Fruit fly (Drosophila melanogaster): ENCODE measurements around the gene eyg.

Gene eyg

dm6 chr3L:12501249-12501648, 33.4 kb upstream of the eyg start, which contains the start of the genes CG10638 and CG10681 (continued):
- peak; percentile 4 for TF ChIP-seq CG3995 (GFP tag; optimal IDR thresholded peaks at IDR 0.05)
- TF ChIP-seq CG10147 (GFP tag; optimal IDR thresholded peaks at IDR 0.05): peak; percentile 36
- no peak for TF ChIP-seq CG12071 (GFP tag; optimal IDR thresholded peaks at IDR 0.05)
- TF ChIP-seq cwo (GFP tag; optimal IDR thresholded peaks at IDR 0.05): no peak
- no peak for TF ChIP-seq CG7271 (tag; optimal IDR thresholded peaks at IDR 0.05)
- TF ChIP-seq CG12659 (GFP tag; optimal IDR thresholded peaks at IDR 0.05): peak; percentile 80
- no peak for TF ChIP-seq Mrtf (GFP tag; IDR thresholded peaks at IDR 0.05)
- TF ChIP-seq CoRest (tag; optimal IDR thresholded peaks at IDR 0.05): peak; percentile 61
- no peak for TF ChIP-seq br (optimal IDR thresholded peaks at IDR 0.05)
- peak; percentile 57 for TF ChIP-seq CG17829 (tag; optimal IDR thresholded peaks at IDR 0.05)
- peak; percentile 43 for TF ChIP-seq Spps (tag; optimal IDR thresholded peaks at IDR 0.05)
- TF ChIP-seq CG12155 (GFP tag; optimal IDR thresholded peaks at IDR 0.05): peak; percentile 70
- peak; percentile 22 to 51 for TF ChIP-seq Pdp1 (GFP tag; optimal IDR thresholded peaks at IDR 0.05)
- peak; percentile 62 for TF ChIP-seq CG4424 (GFP tag; optimal IDR thresholded peaks at IDR 0.05)
- peak; percentile 61 for TF ChIP-seq gem (tag; optimal IDR thresholded peaks at IDR 0.05)
- TF ChIP-seq CG13424 (tag; optimal IDR thresholded peaks at IDR 0.05): peak; percentile 42
- no peak for TF ChIP-seq TFAM (GFP tag; optimal IDR thresholded peaks at IDR 0.05)
- peak; percentile 31 for TF ChIP-seq CG15601 (tag; optimal IDR thresholded peaks at IDR 0.05)
- peak; percentile 40 for TF ChIP-seq sug (tag; optimal IDR thresholded peaks at IDR 0.05)
- TF ChIP-seq CG6791 (GFP tag; IDR thresholded peaks at IDR 0.05; ENCODE audit: partially characterized antibody): no peak
- TF ChIP-seq CG31441 (GFP tag; IDR thresholded peaks at IDR 0.05): peak; percentile 50
- no peak for TF ChIP-seq wek (GFP tag; optimal IDR thresholded peaks at IDR 0.05)
- peak; percentile 53 for TF ChIP-seq CG32772 (GFP tag; IDR thresholded peaks at IDR 0.05)
- TF ChIP-seq CG11085 (GFP tag; IDR thresholded peaks at IDR 0.05): no peak
- TF ChIP-seq CG10321 (GFP tag; IDR thresholded peaks at IDR 0.05): no peak
- peak; percentile 74 for TF ChIP-seq CG15514 (GFP tag; optimal IDR thresholded peaks at IDR 0.05)
- peak; percentile 77 for TF ChIP-seq MBD-R2 (GFP tag; IDR thresholded peaks at IDR 0.05)
- TF ChIP-seq CG7963 (GFP tag; IDR thresholded peaks at IDR 0.05; ENCODE audit: partially characterized antibody): no peak
- TF ChIP-seq CG17328 (GFP tag; IDR thresholded peaks at IDR 0.05): no peak
- no peak for TF ChIP-seq CG2889 (GFP tag; IDR thresholded peaks at IDR 0.05)
- peak; percentile 49 for TF ChIP-seq CG5245 (GFP tag; optimal IDR thresholded peaks at IDR 0.05)
- peak; percentile 27 for TF ChIP-seq CG8388 (GFP tag; optimal IDR thresholded peaks at IDR 0.05)
- TF ChIP-seq CG2116 (GFP tag; optimal IDR thresholded peaks at IDR 0.05): peak; percentile 95
- TF ChIP-seq GATAe (GFP tag; conservative IDR thresholded peaks at IDR 0.05): no peak
- peak; percentile 2 for TF ChIP-seq CTCF (GFP tag; optimal IDR thresholded peaks at IDR 0.05)
- no peak for TF ChIP-seq insv (GFP tag; optimal IDR thresholded peaks at IDR 0.05)
- TF ChIP-seq NfI (GFP tag; optimal IDR thresholded peaks at IDR 0.05): peak; percentile 27
- no peak for TF ChIP-seq Awh (GFP tag; IDR thresholded peaks at IDR 0.05)
- TF ChIP-seq al (GFP tag; IDR thresholded peaks at IDR 0.05): no peak
- no peak for TF ChIP-seq CG4282 (GFP tag; optimal IDR thresholded peaks at IDR 0.05)
- TF ChIP-seq ci (GFP tag; IDR thresholded peaks at IDR 0.05): no peak
- TF ChIP-seq ken (GFP tag; IDR thresholded peaks at IDR 0.05): no peak; the same call in 2 of the 3 replicates
- TF ChIP-seq CG9727 (GFP tag; optimal IDR thresholded peaks at IDR 0.05): peak; percentile 26
- peak; percentile 46 for TF ChIP-seq CG2678 (tag; optimal IDR thresholded peaks at IDR 0.05)
- TF ChIP-seq CG14710 (tag; optimal IDR thresholded peaks at IDR 0.05): peak; percentile 81
- no peak for TF ChIP-seq run (tag; optimal IDR thresholded peaks at IDR 0.05)
- no peak for TF ChIP-seq pnt (GFP tag; optimal IDR thresholded peaks at IDR 0.05)
- TF ChIP-seq CG17361 (GFP tag; IDR thresholded peaks at IDR 0.05): 0 out of 3 replicates have a peak, but pooled peaks have one; percentile 43
- TF ChIP-seq dimm (GFP tag; IDR thresholded peaks at IDR 0.05): no peak
- no peak for TF ChIP-seq Jarid2 (GFP tag; optimal IDR thresholded peaks at IDR 0.05)
- no peak for TF ChIP-seq btn (GFP tag; optimal IDR thresholded peaks at IDR 0.05)
- TF ChIP-seq tx (GFP tag; optimal IDR thresholded peaks at IDR 0.05): peak; percentile 17
